Fruit fly (Drosophila melanogaster): ENCODE measurements around the gene scrib.

DNA sequence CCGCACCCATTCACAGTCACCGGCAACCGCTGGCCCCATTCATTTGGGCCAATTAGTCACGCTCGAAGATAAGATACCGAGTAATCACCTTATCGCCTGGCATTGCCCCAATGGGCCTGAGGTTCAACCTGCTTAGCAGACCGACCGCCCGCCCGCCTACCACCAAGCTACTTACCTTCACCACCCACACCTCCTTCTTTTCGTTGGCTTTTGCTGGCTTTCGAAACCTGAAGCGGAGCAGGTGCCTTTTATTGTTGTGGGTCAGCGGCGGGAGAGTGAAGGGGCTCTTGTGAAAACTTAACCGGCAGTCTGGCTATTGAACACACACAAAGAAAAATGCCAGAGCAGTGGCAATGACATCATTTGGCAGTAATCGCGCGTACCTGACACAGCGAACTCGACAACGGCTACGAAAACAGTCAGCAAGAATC is 4.2 kb downstream of the scrib start:
- TF ChIP-seq CG8478 (optimal IDR thresholded peaks at IDR 0.05) (no peak), CTCF (optimal IDR thresholded peaks at IDR 0.05) (no peak)
